Worm (Caenorhabditis elegans) whole organism, mixed stage, embryonic: Measurements from ENCODE around the gene C45G9.11.

ENCODE experiments used
- bed-3 ChIP-seq: fragments of 200-800 bp; sonication (Bioruptor generic); optimal IDR thresholded peaks from 3 replicates; lab custom pipeline; 2018; ENCODE audit warnings: mild to moderate bottlenecking, missing genetic modification characterization, moderate library complexity, missing compliant biosample characterization
- blmp-1 ChIP-seq: fragments of 150-350 bp; optimal IDR thresholded peaks from 2 replicates; lab custom pipeline; 2014; ENCODE audit warnings: missing biosample characterization, missing genetic modification characterization
- ceh-83 ChIP-seq: fragments of 200-800 bp; sonication (Bioruptor generic); optimal IDR thresholded peaks from 2 replicates; lab custom pipeline; 2018; ENCODE audit warnings: mild to moderate bottlenecking, missing genetic modification characterization, missing compliant biosample characterization
- elt-1 ChIP-seq: sonication (generic microtip); optimal IDR thresholded peaks from 2 replicates; lab custom pipeline; 2017; ENCODE audit warnings: missing genetic modification characterization, mild to moderate bottlenecking, missing compliant biosample characterization, antibody characterized with exemption, moderate library complexity, borderline replicate concordance; ENCODE audit not compliant: insufficient read depth
- elt-3 ChIP-seq: fragments of 150-350 bp; optimal IDR thresholded peaks from 2 replicates; lab custom pipeline; 2014; ENCODE audit warnings: missing biosample characterization, missing genetic modification characterization
- mep-1 ChIP-seq: fragments of 150-350 bp; optimal IDR thresholded peaks from 2 replicates; lab custom pipeline; 2017; ENCODE audit warnings: missing biosample characterization, missing genetic modification reagents, missing genetic modification characterization, inconsistent platforms
- nhr-2 ChIP-seq: fragments of 150-350 bp; optimal IDR thresholded peaks from 2 replicates; lab custom pipeline; 2014; ENCODE audit warnings: missing biosample characterization, missing genetic modification characterization
- nhr-237 ChIP-seq: fragments of 150-350 bp; optimal IDR thresholded peaks from 2 replicates; lab custom pipeline; 2014; ENCODE audit warnings: missing biosample characterization, missing genetic modification characterization
- nhr-28 ChIP-seq: fragments of 150-350 bp; optimal IDR thresholded peaks from 2 replicates; lab custom pipeline; 2014; ENCODE audit warnings: missing biosample characterization, missing genetic modification characterization
- pha-4 ChIP-seq: fragments of 150-350 bp; optimal IDR thresholded peaks from 2 replicates; lab custom pipeline; 2018; ENCODE audit warnings: missing biosample characterization, missing genetic modification reagents, missing genetic modification characterization
- sem-2 ChIP-seq: fragments of 200-800 bp; sonication (Bioruptor generic); optimal IDR thresholded peaks from 2 replicates; lab custom pipeline; 2018; ENCODE audit warnings: mild to moderate bottlenecking, missing genetic modification characterization, missing compliant biosample characterization
- sptf-1 ChIP-seq: sonication (generic microtip); optimal IDR thresholded peaks from 2 replicates; lab custom pipeline; 2017; ENCODE audit warnings: mild to moderate bottlenecking, missing genetic modification characterization, moderate library complexity, missing compliant biosample characterization
- unc-120 ChIP-seq: sonication (generic microtip); optimal IDR thresholded peaks from 2 replicates; lab custom pipeline; 2017; ENCODE audit warnings: missing genetic modification characterization, missing compliant biosample characterization; ENCODE audit not compliant: poor library complexity, severe bottlenecking
- unc-62 ChIP-seq: fragments of 150-350 bp; optimal IDR thresholded peaks from 2 replicates; lab custom pipeline; 2014; ENCODE audit warnings: missing biosample characterization, missing genetic modification reagents, missing genetic modification characterization

ce11 chrIII:5061798-5062197 lies 6.7 kb downstream of the C45G9.11 start, which contains the start of gene C45G9.10:
- TF ChIP-seq nhr-28 (tag; lab: Kevin White, UChicago) (no peak), mep-1 (tag; lab: Kevin White, UChicago) (no peak), bed-3 (GFP tag; lab: Kevin White, UChicago) (no peak), sem-2 (GFP tag; lab: Kevin White, UChicago) (no peak), pha-4 (tag; lab: Kevin White, UChicago) (no peak), sptf-1 (tag; lab: Kevin White, UChicago) (no peak), elt-1 (tag; lab: Kevin White, UChicago) (no peak), ceh-83 (GFP tag; lab: Kevin White, UChicago) (no peak), blmp-1 (tag; lab: Kevin White, UChicago) (no peak), nhr-2 (tag; lab: Kevin White, UChicago) (no peak), unc-120 (tag; lab: Kevin White, UChicago) (no peak), nhr-237 (tag; lab: Kevin White, UChicago) (no peak), elt-3 (tag; lab: Kevin White, UChicago) (no peak), unc-62 (no peak)
